Worm (Caenorhabditis elegans) whole organism, young adult: ENCODE measurements around the gene Y7A5A.6.

Experiments
- B0019.2 ChIP-seq: fragments of 200-800 bp; sonication (Bioruptor generic); conservative IDR thresholded peaks from 2 replicates; pipeline ENCODE4 v1.3.6; 2022; ENCODE audit warnings: missing genetic modification reagents, missing genetic modification characterization, missing compliant biosample characterization
- B0035.1 ChIP-seq: sonication (generic microtip); optimal IDR thresholded peaks from 2 replicates; lab custom pipeline; 2016; ENCODE audit warnings: missing genetic modification characterization, mild to moderate bottlenecking, missing compliant biosample characterization, missing genotype, missing genetic modification reagents
- F22D6.2 ChIP-seq: sonication (generic microtip); optimal IDR thresholded peaks from 2 replicates; lab custom pipeline; 2016; ENCODE audit warnings: mild to moderate bottlenecking, missing genetic modification characterization, missing compliant biosample characterization
- F33H1.4 ChIP-seq: fragments of 200-800 bp; sonication (Bioruptor generic); IDR thresholded peaks from 2 replicates; pipeline ENCODE4 v1.3.6; 2022; ENCODE audit warnings: missing genetic modification reagents, missing genetic modification characterization, missing compliant biosample characterization
- F52B5.7 ChIP-seq: sonication (generic microtip); optimal IDR thresholded peaks from 2 replicates; lab custom pipeline; 2016; ENCODE audit warnings: mild to moderate bottlenecking, missing genetic modification characterization, missing compliant biosample characterization
- F55B11.4 ChIP-seq: sonication (generic microtip); optimal IDR thresholded peaks from 2 replicates; lab custom pipeline; 2016; ENCODE audit warnings: missing compliant biosample characterization, missing genetic modification characterization, borderline replicate concordance; ENCODE audit not compliant: insufficient read depth
- Y53F4B.3 ChIP-seq: fragments of 200-800 bp; sonication (Bioruptor generic); IDR thresholded peaks from 2 replicates; pipeline ENCODE4 v1.3.6; 2022; ENCODE audit warnings: missing genetic modification reagents, missing genetic modification characterization, missing compliant biosample characterization
- Y79H2A.3 ChIP-seq: fragments of 200-800 bp; sonication (Bioruptor generic); conservative IDR thresholded peaks from 2 replicates; pipeline ENCODE4 v1.3.6; 2022; ENCODE audit warnings: missing genetic modification reagents, missing genetic modification characterization, missing compliant biosample characterization
- Y95B8A.8 ChIP-seq: fragments of 200-800 bp; sonication (Bioruptor generic); IDR thresholded peaks from 2 replicates; pipeline ENCODE4 v1.3.6; 2022; ENCODE audit warnings: missing genetic modification reagents, missing genetic modification characterization, missing compliant biosample characterization
- ZK185.1 ChIP-seq: sonication (generic microtip); optimal IDR thresholded peaks from 2 replicates; lab custom pipeline; 2016; ENCODE audit warnings: mild to moderate bottlenecking, missing genetic modification characterization, missing compliant biosample characterization; ENCODE audit not compliant: poor library complexity, severe bottlenecking
- ama-1 ChIP-seq, 3 experiments: fragments of 150-350 bp in 1 of 3; sonication (generic microtip) in 2 of 3; optimal IDR thresholded peaks; 2 replicates each; lab custom pipeline; 2014 to 2018; ENCODE audit warnings: missing biosample characterization in 2 of 3, missing genetic modification characterization in 2 of 3, missing genetic modification reagents in 2 of 3
- aptf-2 ChIP-seq: fragments of 200-800 bp; sonication (Bioruptor generic); conservative IDR thresholded peaks from 2 replicates; pipeline ENCODE4 v1.3.6; 2022; ENCODE audit warnings: missing genetic modification reagents, missing genetic modification characterization, missing compliant biosample characterization
- attf-3 ChIP-seq: fragments of 200-800 bp; sonication (Bioruptor generic); conservative IDR thresholded peaks from 2 replicates; pipeline ENCODE4 v1.3.6; 2022; ENCODE audit warnings: missing genetic modification reagents, missing genetic modification characterization, missing compliant biosample characterization
- attf-5 ChIP-seq: fragments of 200-800 bp; sonication (Bioruptor generic); optimal IDR thresholded peaks from 2 replicates; lab custom pipeline; 2018; ENCODE audit warnings: mild to moderate bottlenecking, missing genetic modification characterization, missing compliant biosample characterization
- ceh-40 ChIP-seq: fragments of 200-800 bp; sonication (Bioruptor generic); IDR thresholded peaks from 2 replicates; pipeline ENCODE4 v1.3.6; 2022; ENCODE audit warnings: missing genetic modification characterization, missing compliant biosample characterization
- ceh-58 ChIP-seq: fragments of 200-800 bp; sonication (Bioruptor generic); IDR thresholded peaks from 2 replicates; pipeline ENCODE4 v1.3.6; 2022; ENCODE audit warnings: missing genetic modification characterization, missing compliant biosample characterization
- ceh-79 ChIP-seq: sonication (generic microtip); optimal IDR thresholded peaks from 2 replicates; lab custom pipeline; 2017; ENCODE audit warnings: mild to moderate bottlenecking, missing genetic modification characterization, missing compliant biosample characterization
- ceh-91 ChIP-seq: fragments of 200-800 bp; sonication (Bioruptor generic); IDR thresholded peaks from 2 replicates; pipeline ENCODE4 v1.3.6; 2022; ENCODE audit warnings: missing genetic modification reagents, missing genetic modification characterization, missing compliant biosample characterization
- die-1 ChIP-seq: sonication (generic microtip); optimal IDR thresholded peaks from 2 replicates; lab custom pipeline; 2016; ENCODE audit warnings: missing genotype, mild to moderate bottlenecking, missing genetic modification characterization, missing compliant biosample characterization
- dpl-1 ChIP-seq: fragments of 150-350 bp; optimal IDR thresholded peaks from 2 replicates; lab custom pipeline; 2014; ENCODE audit warnings: missing biosample characterization, missing genetic modification reagents, missing genetic modification characterization
- efl-1 ChIP-seq: fragments of 150-350 bp; optimal IDR thresholded peaks from 2 replicates; lab custom pipeline; 2014; ENCODE audit warnings: missing biosample characterization, missing genetic modification reagents, missing genetic modification characterization
- ets-4 ChIP-seq: fragments of 200-800 bp; sonication (Bioruptor generic); optimal IDR thresholded peaks from 2 replicates; lab custom pipeline; 2018; ENCODE audit warnings: mild to moderate bottlenecking, missing genetic modification characterization, missing compliant biosample characterization
- him-1 ChIP-seq: sonication (generic microtip); optimal IDR thresholded peaks from 2 replicates; lab custom pipeline; 2016; ENCODE audit warnings: missing genotype, missing genetic modification reagents, missing genetic modification characterization, missing compliant biosample characterization
- hlh-26 ChIP-seq: fragments of 200-800 bp; sonication (Bioruptor generic); conservative IDR thresholded peaks from 2 replicates; pipeline ENCODE4 v1.3.6; 2022; ENCODE audit warnings: missing genetic modification reagents, missing genetic modification characterization, missing compliant biosample characterization
- hmg-1.2 ChIP-seq: fragments of 200-800 bp; sonication (Bioruptor generic); IDR thresholded peaks from 2 replicates; pipeline ENCODE4 v1.3.6; 2022; ENCODE audit warnings: missing genetic modification reagents, missing genetic modification characterization, missing compliant biosample characterization
- hmg-20 ChIP-seq: fragments of 200-800 bp; sonication (Bioruptor generic); IDR thresholded peaks from 2 replicates; pipeline ENCODE4 v1.3.6; 2022; ENCODE audit warnings: missing genetic modification reagents, missing genetic modification characterization, missing compliant biosample characterization
- madf-3 ChIP-seq: fragments of 200-800 bp; sonication (Bioruptor generic); IDR thresholded peaks from 2 replicates; pipeline ENCODE4 v1.3.6; 2022; ENCODE audit warnings: missing genetic modification reagents, missing genetic modification characterization, missing compliant biosample characterization
- mes-4 ChIP-seq: sonication (generic microtip); optimal IDR thresholded peaks from 2 replicates; lab custom pipeline; 2016; ENCODE audit warnings: missing genotype, missing genetic modification characterization, missing compliant biosample characterization
- nfya-1 ChIP-seq: sonication (generic microtip); optimal IDR thresholded peaks from 2 replicates; lab custom pipeline; 2017; ENCODE audit warnings: antibody characterized with exemption, missing compliant biosample characterization, missing genetic modification characterization, borderline replicate concordance; ENCODE audit not compliant: insufficient read depth
- nhr-120 ChIP-seq: fragments of 200-800 bp; sonication (Bioruptor generic); IDR thresholded peaks from 2 replicates; pipeline ENCODE4 v1.3.6; 2022; ENCODE audit warnings: missing genetic modification characterization, missing compliant biosample characterization
- nhr-80 ChIP-seq: sonication (generic microtip); optimal IDR thresholded peaks from 2 replicates; lab custom pipeline; 2016; ENCODE audit warnings: missing genetic modification characterization, missing compliant biosample characterization
- pbrm-1 ChIP-seq: fragments of 200-800 bp; sonication (Bioruptor generic); IDR thresholded peaks from 2 replicates; pipeline ENCODE4 v1.3.6; 2022; ENCODE audit warnings: missing genetic modification reagents, missing genetic modification characterization, missing compliant biosample characterization
- sea-2 ChIP-seq: fragments of 200-800 bp; sonication (Bioruptor generic); IDR thresholded peaks from 2 replicates; pipeline ENCODE4 v1.3.6; 2022; ENCODE audit warnings: missing genetic modification characterization, missing compliant biosample characterization
- snpc-3.4 ChIP-seq: sonication (generic microtip); optimal IDR thresholded peaks from 2 replicates; lab custom pipeline; 2017; ENCODE audit warnings: missing genetic modification characterization, mild to moderate bottlenecking, missing compliant biosample characterization, antibody characterized with exemption, moderate library complexity, missing genotype, missing genetic modification reagents
- tbp1 ChIP-seq: fragments of 200-800 bp; sonication (Bioruptor generic); optimal IDR thresholded peaks from 2 replicates; lab custom pipeline; 2018; ENCODE audit warnings: mild to moderate bottlenecking, missing genetic modification characterization, missing compliant biosample characterization
- tlf-1 ChIP-seq: fragments of 200-800 bp; sonication (Bioruptor generic); optimal IDR thresholded peaks from 2 replicates; lab custom pipeline; 2018; ENCODE audit warnings: mild to moderate bottlenecking, missing genetic modification characterization, missing compliant biosample characterization
- unc-130 ChIP-seq: sonication (generic microtip); optimal IDR thresholded peaks from 2 replicates; lab custom pipeline; 2016; ENCODE audit warnings: missing genetic modification reagents, missing genetic modification characterization, missing compliant biosample characterization
- unc-62 ChIP-seq: fragments of 150-350 bp; optimal IDR thresholded peaks from 2 replicates; lab custom pipeline; 2014; ENCODE audit warnings: missing biosample characterization, missing genetic modification reagents, missing genetic modification characterization
- xnd-1 ChIP-seq: sonication (generic microtip); optimal IDR thresholded peaks from 2 replicates; lab custom pipeline; 2016; ENCODE audit warnings: missing genotype, missing genetic modification reagents, missing genetic modification characterization, missing compliant biosample characterization
- zim-3 ChIP-seq: sonication (generic microtip); optimal IDR thresholded peaks from 2 replicates; lab custom pipeline; 2017; ENCODE audit warnings: mild to moderate bottlenecking, missing genetic modification characterization, moderate library complexity, missing compliant biosample characterization
- ztf-18 ChIP-seq: sonication (generic microtip); optimal IDR thresholded peaks from 2 replicates; lab custom pipeline; 2016; ENCODE audit warnings: missing genotype, mild to moderate bottlenecking, missing genetic modification characterization, missing compliant biosample characterization
- ztf-6 ChIP-seq: fragments of 200-800 bp; sonication (Bioruptor generic); IDR thresholded peaks from 2 replicates; pipeline ENCODE4 v1.3.6; 2022; ENCODE audit warnings: missing genetic modification reagents, missing genetic modification characterization, missing compliant biosample characterization

Gene Y7A5A.6

ce11 chrX:15838496-15838948 lies 39.0 kb upstream of the Y7A5A.6 start, which contains the start of gene acox-1.6:
TSS of gene acox-1.6 (minus strand) at chrX:15838546.
- TF ChIP-seq nhr-80 (peak; percentile 69), B0035.1 (tag; lab: Kevin White, UChicago) (no peak)

ce11 chrX:15831537-15831936 lies 32.0 kb upstream of the Y7A5A.6 start:
- no peak for TF ChIP-seq tlf-1 (GFP tag; lab: Kevin White, UChicago)
- no peak for TF ChIP-seq nfya-1 (tag; lab: Kevin White, UChicago)
- no peak for TF ChIP-seq F55B11.4
- TF ChIP-seq Y95B8A.8 (GFP tag; lab: Robert Waterston, UW), result no peak

- TF ChIP-seq nhr-120 (GFP tag; lab: Robert Waterston, UW) (no peak), Y53F4B.3 (GFP tag; lab: Robert Waterston, UW) (no peak), ets-4 (no peak), B0019.2 (no peak), ama-1 (optimal IDR thresholded peaks at IDR 0.05; lab: Kevin White, UChicago) (no peak), ama-1 (GFP tag; optimal IDR thresholded peaks at IDR 0.05; lab: Kevin White, UChicago) (no peak), ztf-18 (tag; lab: Kevin White, UChicago) (no peak), F22D6.2 (tag; lab: Kevin White, UChicago) (no peak), pbrm-1 (GFP tag; lab: Robert Waterston, UW) (no peak), F52B5.7 (tag; lab: Kevin White, UChicago) (no peak), zim-3 (no peak)
Measured at ce11 chrX:15828059-15828458, 28.6 kb upstream of the Y7A5A.6 start, which contains the start of gene Y7A5A.20. TSS of gene Y7A5A.20 (plus strand) at chrX:15828359.

- TF ChIP-seq madf-3, result no peak
- TF ChIP-seq, all 124 proteins: peak for 0
Measured at ce11 chrX:15826866-15827265, 27.4 kb upstream of the Y7A5A.6 start, which contains the start of gene Y7A5A.9. TSS of gene Y7A5A.9 (plus strand) at chrX:15827166.

ce11 chrX:15822197-15822596 lies 22.7 kb upstream of the Y7A5A.6 start, which contains the start of gene Y7A5A.8:
TSS of gene Y7A5A.8 (plus strand) at chrX:15822497.
- TF ChIP-seq ceh-58 (GFP tag; lab: Robert Waterston, UW) (no peak), tbp1 (GFP tag; lab: Kevin White, UChicago) (no peak), hlh-26 (GFP tag; lab: Robert Waterston, UW) (no peak), ztf-6 (GFP tag; lab: Robert Waterston, UW) (no peak), him-1 (tag; lab: Kevin White, UChicago) (no peak), F33H1.4 (GFP tag; lab: Robert Waterston, UW) (no peak), hmg-1.2 (GFP tag; lab: Robert Waterston, UW) (no peak), unc-130 (GFP tag; lab: Kevin White, UChicago) (no peak), ceh-79 (tag; lab: Kevin White, UChicago) (no peak), hmg-20 (no peak), sea-2 (no peak), ceh-91 (GFP tag; lab: Robert Waterston, UW) (no peak), dpl-1 (GFP tag; lab: Kevin White, UChicago) (no peak), B0035.1 (tag; lab: Kevin White, UChicago) (no peak), efl-1 (GFP tag; lab: Kevin White, UChicago) (no peak)

ce11 chrX:15814548-15814947 lies 15.1 kb upstream of the Y7A5A.6 start:
- no peak for TF ChIP-seq xnd-1 (tag; lab: Kevin White, UChicago)
- TF ChIP-seq Y79H2A.3 (GFP tag; lab: Robert Waterston, UW), result no peak
- no peak for TF ChIP-seq attf-3
- TF ChIP-seq snpc-3.4 (tag; lab: Kevin White, UChicago), result no peak
- TF ChIP-seq die-1, result no peak
- TF ChIP-seq mes-4 (tag; lab: Kevin White, UChicago), result no peak
- TF ChIP-seq ZK185.1, result no peak
- TF ChIP-seq unc-62 (GFP tag; lab: Kevin White, UChicago), result no peak
- TF ChIP-seq ceh-40, result no peak
- TF ChIP-seq aptf-2, result no peak
- no peak for TF ChIP-seq attf-5 (GFP tag; lab: Kevin White, UChicago)
